Worm (Caenorhabditis elegans) whole organism, L4/young adult: ENCODE measurements around the gene unc-31.

ENCODE experiments used
- W03F9.2 ChIP-seq: fragments of 150-350 bp; optimal IDR thresholded peaks from 2 replicates; lab custom pipeline; 2014; ENCODE audit warnings: missing biosample characterization, missing genetic modification characterization
- dao-5 ChIP-seq: sonication (generic microtip); optimal IDR thresholded peaks from 2 replicates; lab custom pipeline; 2016; ENCODE audit warnings: missing genotype, missing genetic modification characterization, moderate library complexity, missing compliant biosample characterization
- him-1 ChIP-seq: sonication (generic microtip); optimal IDR thresholded peaks from 2 replicates; lab custom pipeline; 2016; ENCODE audit warnings: missing genotype, missing genetic modification reagents, missing genetic modification characterization, missing compliant biosample characterization

DNA sequence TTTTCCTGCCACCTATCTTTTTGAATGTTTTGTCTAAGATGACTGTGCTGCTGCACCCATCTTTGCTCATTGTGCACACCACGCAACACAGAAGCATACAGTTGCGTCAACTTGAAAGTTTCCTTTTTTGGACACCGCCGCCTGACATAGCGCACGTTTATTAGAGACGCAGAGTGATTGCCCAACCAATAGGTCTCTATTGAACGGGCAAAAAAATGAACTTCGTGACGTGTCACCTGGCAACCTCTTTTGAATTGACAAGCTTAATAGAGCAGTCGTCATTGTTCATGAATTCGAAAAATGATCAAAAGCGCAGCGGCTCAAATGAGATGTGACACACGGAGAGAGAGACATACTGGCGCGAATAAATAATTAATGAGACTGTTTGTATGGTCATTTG lies 37.9 kb downstream of the unc-31 start:
- TF ChIP-seq him-1 = no peak
- TF ChIP-seq W03F9.2 (tag; lab: Kevin White, UChicago) = no peak
- TF ChIP-seq dao-5 (tag; lab: Kevin White, UChicago) = no peak
